Fruit fly (Drosophila melanogaster): ENCODE results near the gene Cpr72Eb.

Gene Cpr72Eb

DNA sequence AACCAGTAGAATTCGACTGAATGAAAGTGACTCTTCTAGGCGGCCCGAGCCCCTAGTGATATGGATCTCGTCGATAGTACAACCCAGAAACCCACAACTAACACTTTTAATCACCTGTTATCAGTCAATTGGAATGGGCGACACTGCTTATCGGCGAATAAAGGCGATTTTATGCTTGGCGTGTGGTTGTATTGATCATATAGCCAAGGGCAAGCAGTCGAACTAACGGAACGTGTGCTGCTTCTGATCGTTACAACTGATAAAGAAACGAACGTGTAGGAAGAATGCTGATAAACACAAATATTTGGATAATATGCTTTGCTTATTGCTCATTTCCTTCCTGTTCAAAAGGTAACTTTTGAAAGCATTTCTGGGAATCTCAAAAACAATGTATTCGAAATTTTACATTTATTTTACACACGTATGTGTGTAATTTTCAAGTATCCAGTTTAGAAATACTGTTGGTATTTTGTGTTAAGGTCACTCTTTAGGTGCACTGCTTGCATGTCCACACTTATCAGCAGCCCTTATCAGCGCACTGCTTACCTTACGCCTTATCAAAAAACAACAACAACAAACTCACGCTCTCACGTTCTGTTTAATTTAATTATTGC, 16.6 kb downstream of the Cpr72Eb start, which contains the start of gene Agpat4 (continued):
- peak; percentile 7 for TF ChIP-seq CG17829 (tag; optimal IDR thresholded peaks at IDR 0.05)
- TF ChIP-seq CG6791 (GFP tag; IDR thresholded peaks at IDR 0.05; ENCODE audit: partially characterized antibody): no peak
- TF ChIP-seq al (GFP tag; IDR thresholded peaks at IDR 0.05): no peak
- TF ChIP-seq Ssrp (tag; optimal IDR thresholded peaks at IDR 0.05): no peak
- TF ChIP-seq CG4617 (GFP tag; optimal IDR thresholded peaks at IDR 0.05; ENCODE audit: borderline replicate concordance): peak; percentile 26
- peak in 1 of 2 experiments; percentile 16 for TF ChIP-seq Pdp1 (GFP tag; optimal IDR thresholded peaks at IDR 0.05)
- TF ChIP-seq CG33213 (GFP tag; optimal IDR thresholded peaks at IDR 0.05): peak; percentile 10
- no peak for TF ChIP-seq CG9727 (GFP tag; optimal IDR thresholded peaks at IDR 0.05)
- no peak for TF ChIP-seq sqz (GFP tag; optimal IDR thresholded peaks at IDR 0.05)
- no peak for TF ChIP-seq CG6813 (GFP tag; optimal IDR thresholded peaks at IDR 0.05)
- peak; percentile 21 for TF ChIP-seq pros (GFP tag; optimal IDR thresholded peaks at IDR 0.05)
- no peak for TF ChIP-seq Neu2 (GFP tag; optimal IDR thresholded peaks at IDR 0.05; ENCODE audit: borderline replicate concordance)
- no peak for TF ChIP-seq NK7.1 (GFP tag; optimal IDR thresholded peaks at IDR 0.05)
- TF ChIP-seq GATAe (GFP tag; conservative IDR thresholded peaks at IDR 0.05): peak; percentile 98
- TF ChIP-seq disco-r (GFP tag; optimal IDR thresholded peaks at IDR 0.05): no peak
- TF ChIP-seq gro (GFP tag; optimal IDR thresholded peaks at IDR 0.05): no peak
- TF ChIP-seq Dfd (GFP tag; optimal IDR thresholded peaks at IDR 0.05): peak in 1 of 2 experiments; percentile 80
- peak; percentile 60 for TF ChIP-seq HmgD (GFP tag; optimal IDR thresholded peaks at IDR 0.05)
- TF ChIP-seq CG16863 (GFP tag; optimal IDR thresholded peaks at IDR 0.05): no peak
- no peak for TF ChIP-seq salm (tag; optimal IDR thresholded peaks at IDR 0.05)
- no peak for TF ChIP-seq lmd (GFP tag; IDR thresholded peaks at IDR 0.05)
- TF ChIP-seq Sin3A (optimal IDR thresholded peaks at IDR 0.05): peak; percentile 31
- TF ChIP-seq ssp (GFP tag; IDR thresholded peaks at IDR 0.05): peak; percentile 67
- TF ChIP-seq Sry-β (GFP tag; optimal IDR thresholded peaks at IDR 0.05): no peak
- no peak; the same call in none of the 2 replicates for TF ChIP-seq CG13287 (GFP tag; IDR thresholded peaks at IDR 0.05; ENCODE audit: partially characterized antibody)
- TF ChIP-seq cad (GFP tag; optimal IDR thresholded peaks at IDR 0.05): no peak
- no peak for TF ChIP-seq grau (tag; optimal IDR thresholded peaks at IDR 0.05)
- peak; percentile 48 for TF ChIP-seq Dp (GFP tag; optimal IDR thresholded peaks at IDR 0.05)
- TF ChIP-seq Camta (GFP tag; optimal IDR thresholded peaks at IDR 0.05): no peak
- TF ChIP-seq CG7556 (GFP tag; optimal IDR thresholded peaks at IDR 0.05): no peak
- TF ChIP-seq Rx (GFP tag; IDR thresholded peaks at IDR 0.05): no peak
- TF ChIP-seq crp (GFP tag; optimal IDR thresholded peaks at IDR 0.05): peak in 1 of 2 experiments; percentile 74
- TF ChIP-seq Aef1 (GFP tag; IDR thresholded peaks at IDR 0.05): peak; percentile 57
- TF ChIP-seq CG9932 (GFP tag; IDR thresholded peaks at IDR 0.05): no peak
- no peak for TF ChIP-seq NC2α (GFP tag; optimal IDR thresholded peaks at IDR 0.05)
- TF ChIP-seq CG30403 (GFP tag; optimal IDR thresholded peaks at IDR 0.05): no peak
- TF ChIP-seq Bteb2 (GFP tag; optimal IDR thresholded peaks at IDR 0.05): no peak
- peak; percentile 40 for TF ChIP-seq Sry-δ (GFP tag; optimal IDR thresholded peaks at IDR 0.05)
- TF ChIP-seq CG33557 (GFP tag; optimal IDR thresholded peaks at IDR 0.05): no peak
- 0 out of 2 replicates have a peak, but pooled peaks have one; percentile 6 for TF ChIP-seq Atf6 (GFP tag; IDR thresholded peaks at IDR 0.05)
- no peak for TF ChIP-seq fd64A (GFP tag; optimal IDR thresholded peaks at IDR 0.05)
- no peak for TF ChIP-seq ATbp (GFP tag; optimal IDR thresholded peaks at IDR 0.05)
- no peak for TF ChIP-seq Hmx (GFP tag; optimal IDR thresholded peaks at IDR 0.05)
- TF ChIP-seq br (optimal IDR thresholded peaks at IDR 0.05): no peak
- TF ChIP-seq tll (GFP tag; optimal IDR thresholded peaks at IDR 0.05): peak in 1 of 2 experiments; percentile 40
- peak; percentile 50 for TF ChIP-seq Bgb (GFP tag; IDR thresholded peaks at IDR 0.05; ENCODE audit: partially characterized antibody)
- TF ChIP-seq Dek (tag; optimal IDR thresholded peaks at IDR 0.05): peak; percentile 28
- TF ChIP-seq CG2202 (tag; optimal IDR thresholded peaks at IDR 0.05): no peak
- TF ChIP-seq stc (GFP tag; IDR thresholded peaks at IDR 0.05): no peak
- TF ChIP-seq pum (GFP tag; optimal IDR thresholded peaks at IDR 0.05): no peak
